Worm (Caenorhabditis elegans) whole organism, L1 larva: ENCODE results near the gene H39E20.1.

Source experiments
- aly-2 ChIP-seq: fragments of 150-350 bp; optimal IDR thresholded peaks from 2 replicates; lab custom pipeline; 2014; ENCODE audit warnings: missing biosample characterization, missing genetic modification characterization
- dpl-1 ChIP-seq, 3 experiments: fragments of 150-350 bp in 2 of 3; sonication (generic microtip) in 1 of 3; optimal IDR thresholded peaks; 2 replicates each; lab custom pipeline; 2014 to 2017; ENCODE audit warnings: missing biosample characterization in 3 of 3, missing genetic modification characterization in 3 of 3, missing genetic modification reagents in 3 of 3

- TF ChIP-seq dpl-1 (GFP tag; optimal IDR thresholded peaks at IDR 0.05; lab: Kevin White, UChicago), result no peak
- no peak for TF ChIP-seq aly-2 (tag; lab: Kevin White, UChicago)
Observed at ce11 chrX:1395793-1396192, 1.6 kb downstream of the H39E20.1 start.
